Worm (Caenorhabditis elegans) whole organism, late embryonic: ENCODE results near the gene cutl-19.

ENCODE experiments used
- C08G9.2 ChIP-seq: sonication (generic microtip); optimal IDR thresholded peaks from 2 replicates; lab custom pipeline; 2016; ENCODE audit warnings: mild to moderate bottlenecking, missing genetic modification characterization, moderate library complexity, missing compliant biosample characterization
- C38D4.7 ChIP-seq: fragments of 200-800 bp; sonication (Bioruptor generic); optimal IDR thresholded peaks from 2 replicates; lab custom pipeline; 2018; ENCODE audit warnings: mild to moderate bottlenecking, missing genetic modification characterization, moderate library complexity, missing compliant biosample characterization
- T23F11.4 ChIP-seq: fragments of 200-800 bp; sonication (Bioruptor generic); optimal IDR thresholded peaks from 2 replicates; lab custom pipeline; 2018; ENCODE audit warnings: mild to moderate bottlenecking, missing genetic modification characterization, missing compliant biosample characterization
- ceh-18 ChIP-seq: sonication (generic microtip); optimal IDR thresholded peaks from 2 replicates; lab custom pipeline; 2016; ENCODE audit warnings: missing genetic modification characterization, missing compliant biosample characterization
- ceh-2 ChIP-seq: sonication (generic microtip); optimal IDR thresholded peaks from 2 replicates; lab custom pipeline; 2016; ENCODE audit warnings: missing genotype, missing genetic modification characterization, missing compliant biosample characterization
- ceh-22 ChIP-seq: sonication (generic microtip); optimal IDR thresholded peaks from 2 replicates; lab custom pipeline; 2017; ENCODE audit warnings: missing biosample characterization, missing genetic modification characterization
- ceh-24 ChIP-seq: sonication (generic microtip); optimal IDR thresholded peaks from 2 replicates; lab custom pipeline; 2016; ENCODE audit warnings: mild to moderate bottlenecking, missing genetic modification characterization, missing compliant biosample characterization
- ceh-30 ChIP-seq: fragments of 150-350 bp; optimal IDR thresholded peaks from 2 replicates; lab custom pipeline; 2014; ENCODE audit warnings: missing biosample characterization, missing genetic modification characterization
- ceh-34 ChIP-seq: sonication (generic microtip); optimal IDR thresholded peaks from 2 replicates; lab custom pipeline; 2016; ENCODE audit warnings: mild to moderate bottlenecking, missing genetic modification characterization, missing compliant biosample characterization
- ceh-45 ChIP-seq: fragments of 200-800 bp; sonication (Bioruptor generic); IDR thresholded peaks from 2 replicates; pipeline ENCODE4 v1.3.6; 2022; ENCODE audit warnings: missing genetic modification reagents, missing genetic modification characterization, missing compliant biosample characterization
- ceh-48 ChIP-seq: sonication (generic microtip); optimal IDR thresholded peaks from 2 replicates; lab custom pipeline; 2016; ENCODE audit warnings: missing genetic modification characterization, inconsistent platforms, missing compliant biosample characterization
- che-1 ChIP-seq: sonication (generic microtip); optimal IDR thresholded peaks from 2 replicates; lab custom pipeline; 2016; ENCODE audit warnings: mild to moderate bottlenecking, missing genetic modification characterization, missing compliant biosample characterization
- dmd-4 ChIP-seq: sonication (generic microtip); optimal IDR thresholded peaks from 2 replicates; lab custom pipeline; 2016; ENCODE audit warnings: borderline replicate concordance, missing genetic modification characterization, missing compliant biosample characterization
- dve-1 ChIP-seq: sonication (generic microtip); optimal IDR thresholded peaks from 2 replicates; lab custom pipeline; 2017; ENCODE audit warnings: antibody characterized with exemption, mild to moderate bottlenecking, missing genetic modification characterization, missing compliant biosample characterization
- eyg-1 ChIP-seq: sonication (generic microtip); optimal IDR thresholded peaks from 2 replicates; lab custom pipeline; 2016; ENCODE audit warnings: missing genotype, missing genetic modification characterization, missing compliant biosample characterization
- fkh-10 ChIP-seq: fragments of 150-350 bp; optimal IDR thresholded peaks from 2 replicates; lab custom pipeline; 2014; ENCODE audit warnings: missing biosample characterization, missing genetic modification reagents, missing genetic modification characterization
- gmeb-2 ChIP-seq: sonication (generic microtip); optimal IDR thresholded peaks from 2 replicates; lab custom pipeline; 2016; ENCODE audit warnings: missing genetic modification characterization, inconsistent platforms, missing compliant biosample characterization
- hlh-13 ChIP-seq: fragments of 200-800 bp; sonication (Bioruptor generic); optimal IDR thresholded peaks from 2 replicates; lab custom pipeline; 2018; ENCODE audit warnings: mild to moderate bottlenecking, missing genetic modification characterization, missing compliant biosample characterization
- hlh-15 ChIP-seq: sonication (generic microtip); optimal IDR thresholded peaks from 2 replicates; lab custom pipeline; 2016; ENCODE audit warnings: missing genetic modification characterization, missing compliant biosample characterization
- hlh-30 ChIP-seq: sonication (generic microtip); optimal IDR thresholded peaks from 2 replicates; lab custom pipeline; 2017; ENCODE audit warnings: antibody characterized with exemption, missing genetic modification characterization, missing compliant biosample characterization; ENCODE audit not compliant: insufficient read depth
- hlh-6 ChIP-seq: sonication (generic microtip); optimal IDR thresholded peaks from 2 replicates; lab custom pipeline; 2016; ENCODE audit warnings: missing genotype, missing genetic modification characterization, missing compliant biosample characterization
- hlh-8 ChIP-seq: sonication (generic microtip); optimal IDR thresholded peaks from 2 replicates; lab custom pipeline; 2016; ENCODE audit warnings: missing genotype, missing genetic modification characterization, missing compliant biosample characterization
- lim-6 ChIP-seq: sonication (generic microtip); optimal IDR thresholded peaks from 2 replicates; lab custom pipeline; 2016; ENCODE audit warnings: missing genetic modification characterization, missing compliant biosample characterization
- lin-11 ChIP-seq: fragments of 200-800 bp; sonication (Bioruptor generic); optimal IDR thresholded peaks from 2 replicates; lab custom pipeline; 2018; ENCODE audit warnings: mild to moderate bottlenecking, missing genetic modification characterization, missing compliant biosample characterization
- madf-2 ChIP-seq: sonication (generic microtip); optimal IDR thresholded peaks from 2 replicates; lab custom pipeline; 2017; ENCODE audit warnings: missing genetic modification characterization, missing compliant biosample characterization
- mec-3 ChIP-seq: sonication (generic microtip); optimal IDR thresholded peaks from 2 replicates; lab custom pipeline; 2016; ENCODE audit warnings: borderline replicate concordance, missing genetic modification characterization, missing compliant biosample characterization
- nfya-1 ChIP-seq: sonication (generic microtip); optimal IDR thresholded peaks from 2 replicates; lab custom pipeline; 2017; ENCODE audit warnings: missing genetic modification characterization, mild to moderate bottlenecking, missing compliant biosample characterization, antibody characterized with exemption, moderate library complexity
- nhr-11 ChIP-seq: fragments of 150-350 bp; optimal IDR thresholded peaks from 2 replicates; lab custom pipeline; 2014; ENCODE audit warnings: missing biosample characterization, missing genetic modification characterization
- nhr-232 ChIP-seq: sonication (generic microtip); optimal IDR thresholded peaks from 2 replicates; lab custom pipeline; 2016; ENCODE audit warnings: missing genetic modification characterization, missing compliant biosample characterization
- pha-2 ChIP-seq: sonication (generic microtip); optimal IDR thresholded peaks from 2 replicates; lab custom pipeline; 2017; ENCODE audit warnings: mild to moderate bottlenecking, missing genetic modification characterization, missing compliant biosample characterization
- pqm-1 ChIP-seq: sonication (generic microtip); optimal IDR thresholded peaks from 2 replicates; lab custom pipeline; 2016; ENCODE audit warnings: missing genetic modification characterization, missing compliant biosample characterization
- pros-1 ChIP-seq: fragments of 150-350 bp; optimal IDR thresholded peaks from 2 replicates; lab custom pipeline; 2014; ENCODE audit warnings: missing biosample characterization, missing genetic modification reagents, missing genetic modification characterization
- rnt-1 ChIP-seq: sonication (generic microtip); optimal IDR thresholded peaks from 2 replicates; lab custom pipeline; 2016; ENCODE audit warnings: missing genetic modification characterization, missing compliant biosample characterization
- sdc-2 ChIP-seq: sonication (generic microtip); optimal IDR thresholded peaks from 2 replicates; lab custom pipeline; 2016; ENCODE audit warnings: missing genotype, missing genetic modification characterization, missing compliant biosample characterization
- sox-2 ChIP-seq: fragments of 200-800 bp; sonication (Bioruptor generic); IDR thresholded peaks from 2 replicates; pipeline ENCODE4 v1.3.6; 2022; ENCODE audit warnings: missing genetic modification reagents, missing genetic modification characterization, missing compliant biosample characterization
- syd-9 ChIP-seq: sonication (generic microtip); optimal IDR thresholded peaks from 2 replicates; lab custom pipeline; 2016; ENCODE audit warnings: mild to moderate bottlenecking, missing genetic modification characterization, moderate library complexity, missing compliant biosample characterization
- tbx-2 ChIP-seq: sonication (generic microtip); optimal IDR thresholded peaks from 2 replicates; lab custom pipeline; 2016; ENCODE audit warnings: missing genetic modification characterization, missing compliant biosample characterization
- unc-3 ChIP-seq, 2 experiments: fragments of 200-800 bp in 1 of 2; sonication (Bioruptor generic) in 1 of 2; sonication (generic microtip) in 1 of 2; conservative IDR thresholded peaks in 1 of 2; optimal IDR thresholded peaks in 1 of 2; 2 replicates each; pipeline versions ENCODE4 v1.3.6 to Lab custom; 2016 to 2022; ENCODE audit warnings: missing compliant biosample characterization in 2 of 2, missing genetic modification characterization in 2 of 2, missing genetic modification reagents in 1 of 2
- unc-55 ChIP-seq: sonication (generic microtip); optimal IDR thresholded peaks from 2 replicates; lab custom pipeline; 2017; ENCODE audit warnings: missing biosample characterization, missing genetic modification reagents, missing genetic modification characterization

cutl-19 gene

DNA sequence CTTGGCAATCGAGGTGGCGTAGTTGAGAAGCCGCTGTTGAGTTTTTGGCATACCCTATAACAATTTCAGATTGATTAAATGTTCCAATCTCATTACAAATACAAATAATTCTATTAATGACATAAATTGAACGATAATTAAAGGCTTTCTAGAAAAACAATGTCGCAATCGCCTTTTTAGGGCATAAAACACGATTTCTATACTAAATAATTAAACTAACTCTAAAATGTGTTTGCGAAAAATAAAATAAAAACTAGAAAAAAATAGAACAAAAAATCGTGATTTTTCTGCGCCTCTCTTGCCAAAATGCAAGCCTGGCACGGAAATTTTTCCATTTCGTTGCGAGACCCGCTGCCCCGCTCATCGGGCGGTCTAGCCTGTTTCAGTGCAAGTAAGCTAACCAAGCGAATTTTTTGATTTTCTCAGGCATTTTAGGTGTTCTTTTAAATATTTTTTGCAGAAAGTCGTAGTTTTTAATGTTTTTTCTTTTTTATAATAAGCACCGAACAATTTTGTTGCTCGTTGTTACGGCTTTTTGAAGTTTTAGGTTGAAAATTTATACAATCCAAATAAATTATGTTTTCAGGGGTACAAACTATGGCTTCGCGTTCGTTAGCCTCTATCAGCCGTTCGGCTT, 10.5 kb upstream of the cutl-19 start, which contains the start of the genes C34E10.12, C34E10.10 and atp-2 (continued):
- TF ChIP-seq ceh-22 (tag; lab: Kevin White, UChicago) (no peak), unc-55 (no peak), hlh-13 (GFP tag; lab: Kevin White, UChicago) (no peak), lim-6 (tag; lab: Kevin White, UChicago) (no peak), ceh-45 (GFP tag; lab: Robert Waterston, UW) (no peak), sdc-2 (no peak), ceh-24 (tag; lab: Kevin White, UChicago) (no peak), ceh-2 (tag; lab: Kevin White, UChicago) (peak; percentile 31), sox-2 (GFP tag; lab: Robert Waterston, UW) (no peak), pqm-1 (no peak), ceh-48 (tag; lab: Kevin White, UChicago) (no peak), hlh-15 (no peak), pha-2 (tag; lab: Kevin White, UChicago) (no peak), C08G9.2 (tag; lab: Kevin White, UChicago) (no peak), hlh-8 (tag; lab: Kevin White, UChicago) (no peak), nhr-11 (no peak), unc-3 (GFP tag; conservative IDR thresholded peaks at IDR 0.05; lab: Robert Waterston, UW) (no peak; the same call in 1 of the 2 replicates), unc-3 (tag; optimal IDR thresholded peaks at IDR 0.05; lab: Kevin White, UChicago) (no peak), hlh-30 (tag; lab: Kevin White, UChicago) (no peak), lin-11 (no peak), hlh-6 (no peak), nhr-232 (tag; lab: Kevin White, UChicago) (no peak), dve-1 (tag; lab: Kevin White, UChicago) (peak; percentile 74), madf-2 (no peak), nfya-1 (peak; percentile 70), pros-1 (tag; lab: Kevin White, UChicago) (no peak), rnt-1 (tag; lab: Kevin White, UChicago) (peak; percentile 43), ceh-30 (tag; lab: Kevin White, UChicago) (no peak), gmeb-2 (no peak)

DNA sequence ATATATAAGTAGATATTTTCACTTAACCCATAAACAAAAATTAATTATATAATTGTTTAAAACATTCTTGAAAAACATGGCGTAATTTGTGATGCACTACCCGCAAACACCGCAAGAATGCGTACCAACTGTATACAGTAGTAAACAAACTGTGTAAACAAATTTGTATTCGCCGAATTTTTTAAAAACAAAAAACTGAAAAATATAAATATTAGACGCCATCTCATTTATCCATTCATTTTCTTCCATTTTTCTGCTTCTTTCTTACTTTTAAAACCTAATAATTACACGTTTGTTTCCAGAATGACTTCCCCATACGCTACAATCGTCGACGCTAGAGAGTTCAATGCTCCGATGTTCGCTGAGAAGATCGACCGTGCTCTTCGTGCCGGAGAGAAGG, 7.9 kb upstream of the cutl-19 start, which contains the start of gene nex-1:
nex-1 (plus strand) TSS at position 301 of the 400 bp plus-strand sequence.
- TF ChIP-seq tbx-2, result no peak
- no peak for TF ChIP-seq sox-2 (GFP tag; lab: Robert Waterston, UW)
- no peak for TF ChIP-seq hlh-6
- no peak for TF ChIP-seq ceh-34 (tag; lab: Kevin White, UChicago)
- TF ChIP-seq pros-1 (tag; lab: Kevin White, UChicago), result no peak
- no peak for TF ChIP-seq lin-11
- no peak for TF ChIP-seq syd-9 (tag; lab: Kevin White, UChicago)
- no peak for TF ChIP-seq ceh-30 (tag; lab: Kevin White, UChicago)
- TF ChIP-seq eyg-1 (tag; lab: Kevin White, UChicago), result no peak
- no peak for TF ChIP-seq sdc-2
- TF ChIP-seq T23F11.4 (GFP tag; lab: Kevin White, UChicago), result no peak
- no peak for TF ChIP-seq che-1
- TF ChIP-seq mec-3 (tag; lab: Kevin White, UChicago), result no peak
- TF ChIP-seq fkh-10 (GFP tag; lab: Kevin White, UChicago), result no peak
- no peak for TF ChIP-seq ceh-45 (GFP tag; lab: Robert Waterston, UW)

DNA sequence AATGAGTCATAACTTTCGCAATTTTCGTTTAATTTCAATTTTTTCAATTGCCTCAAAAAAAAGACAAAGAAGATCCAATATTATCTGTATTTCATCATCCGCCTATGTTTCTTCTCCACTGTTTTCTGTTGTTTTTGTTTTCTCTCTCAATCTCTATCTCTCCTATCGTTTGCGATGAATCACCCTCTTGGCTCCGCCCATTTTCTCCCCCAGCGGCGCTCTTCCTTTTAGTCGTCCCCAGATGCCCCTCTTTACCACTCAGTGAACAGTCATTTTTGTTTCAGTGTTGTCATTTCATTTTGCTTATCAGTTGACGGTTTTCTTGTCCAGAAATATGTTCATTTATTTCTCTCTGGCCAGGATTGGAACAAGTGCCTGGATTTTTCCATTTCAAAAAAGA, 7.5 kb upstream of the cutl-19 start:
- TF ChIP-seq gmeb-2 (no peak), C38D4.7 (no peak), ceh-24 (tag; lab: Kevin White, UChicago) (no peak), dmd-4 (no peak), ceh-18 (tag; lab: Kevin White, UChicago) (peak; percentile 12)
